Fruit fly (Drosophila melanogaster) whole organism, embryonic: ENCODE results near the gene bbg.

Source experiments
- Atf-2 ChIP-seq: fragments of 200-800 bp; sonication (Bioruptor generic); optimal IDR thresholded peaks from 2 replicates; lab custom pipeline; 2016; ENCODE audit warnings: missing biosample characterization, missing genetic modification characterization
- CG10147 ChIP-seq: fragments of 200-800 bp; sonication (Bioruptor generic); optimal IDR thresholded peaks from 2 replicates; lab custom pipeline; 2019; ENCODE audit warnings: missing biosample characterization, mild to moderate bottlenecking, missing genetic modification characterization, moderate library complexity
- CG10366 ChIP-seq: fragments of 200-800 bp; sonication (Bioruptor generic); IDR thresholded peaks from 2 replicates; pipeline ENCODE4 v1.3.6; 2022; ENCODE audit warnings: missing biosample characterization, missing genetic modification characterization
- CG10462 ChIP-seq: fragments of 200-800 bp; sonication (Bioruptor generic); optimal IDR thresholded peaks from 2 replicates; lab custom pipeline; 2016; ENCODE audit warnings: missing biosample characterization, missing genetic modification characterization
- CG11093 ChIP-seq: fragments of 200-800 bp; sonication (Bioruptor generic); IDR thresholded peaks from 3 replicates; pipeline ENCODE4 v1.3.6; 2022; ENCODE audit warnings: missing biosample characterization, missing genetic modification characterization
- CG12155 ChIP-seq: fragments of 200-800 bp; sonication (Bioruptor generic); optimal IDR thresholded peaks from 3 replicates; lab custom pipeline; 2016; ENCODE audit warnings: missing biosample characterization, missing genetic modification characterization
- CG13775 ChIP-seq: fragments of 200-800 bp; sonication (Bioruptor generic); optimal IDR thresholded peaks from 3 replicates; lab custom pipeline; 2017; ENCODE audit warnings: missing biosample characterization, mild to moderate bottlenecking, missing genetic modification characterization
- CG16779 ChIP-seq: fragments of 200-800 bp; sonication (Bioruptor generic); IDR thresholded peaks from 2 replicates; pipeline ENCODE4 v1.3.6; 2022; ENCODE audit warnings: missing biosample characterization, missing genetic modification characterization
- CG17359 ChIP-seq: fragments of 200-800 bp; sonication (Bioruptor generic); optimal IDR thresholded peaks from 3 replicates; lab custom pipeline; 2018; ENCODE audit warnings: missing biosample characterization, mild to moderate bottlenecking, missing genetic modification characterization, moderate library complexity
- CG17612 ChIP-seq: fragments of 200-800 bp; sonication (Bioruptor generic); IDR thresholded peaks from 2 replicates; pipeline ENCODE4 v1.3.6; 2022; ENCODE audit warnings: missing biosample characterization, missing genetic modification characterization
- CG1792 ChIP-seq: fragments of 200-800 bp; sonication (Bioruptor generic); optimal IDR thresholded peaks from 2 replicates; lab custom pipeline; 2016; ENCODE audit warnings: missing biosample characterization, missing genetic modification characterization
- CG34422 ChIP-seq: fragments of 200-800 bp; sonication (Bioruptor generic); IDR thresholded peaks from 3 replicates; pipeline ENCODE4 v1.3.6; 2022; ENCODE audit warnings: missing biosample characterization, missing genetic modification characterization
- CG3995 ChIP-seq: fragments of 200-800 bp; sonication (Bioruptor generic); optimal IDR thresholded peaks from 3 replicates; lab custom pipeline; 2016; ENCODE audit warnings: missing biosample characterization, missing genetic modification characterization
- CG42726 ChIP-seq: fragments of 200-800 bp; sonication (Bioruptor generic); IDR thresholded peaks from 2 replicates; pipeline ENCODE4 v1.3.6; 2022; ENCODE audit warnings: missing biosample characterization, missing genetic modification characterization; ENCODE audit not compliant: partially characterized antibody
- CG4282 ChIP-seq: fragments of 200-800 bp; sonication (Bioruptor generic); optimal IDR thresholded peaks from 2 replicates; lab custom pipeline; 2016; ENCODE audit warnings: missing biosample characterization, missing genetic modification characterization
- CG4328 ChIP-seq: fragments of 200-800 bp; sonication (Bioruptor generic); optimal IDR thresholded peaks from 3 replicates; lab custom pipeline; 2017; ENCODE audit warnings: missing biosample characterization, missing genetic modification reagents, missing genetic modification characterization
- CG4360 ChIP-seq: fragments of 200-800 bp; sonication (Bioruptor generic); IDR thresholded peaks from 2 replicates; pipeline ENCODE4 v1.3.6; 2022; ENCODE audit warnings: missing biosample characterization, missing genetic modification characterization
- CG7786 ChIP-seq: fragments of 200-800 bp; sonication (Bioruptor generic); optimal IDR thresholded peaks from 2 replicates; lab custom pipeline; 2016; ENCODE audit warnings: missing biosample characterization, missing genetic modification characterization
- CoRest ChIP-seq: fragments of 200-800 bp; sonication (Bioruptor generic); optimal IDR thresholded peaks from 3 replicates; lab custom pipeline; 2018; ENCODE audit warnings: missing biosample characterization, mild to moderate bottlenecking, missing genetic modification characterization, moderate library complexity
- D19B ChIP-seq: fragments of 200-800 bp; sonication (Bioruptor generic); optimal IDR thresholded peaks from 2 replicates; lab custom pipeline; 2017; ENCODE audit warnings: missing biosample characterization, mild to moderate bottlenecking, missing genetic modification characterization
- Dfd ChIP-seq, 2 experiments: fragments of >200 bp; optimal IDR thresholded peaks; 2 replicates each; lab custom pipeline; 2017; ENCODE audit warnings: missing biosample characterization in 2 of 2, missing genetic modification characterization in 2 of 2
- Dll ChIP-seq: fragments of 200-800 bp; sonication (Bioruptor generic); IDR thresholded peaks from 4 replicates; pipeline ENCODE4 v1.3.6; 2022; ENCODE audit warnings: missing biosample characterization, missing genetic modification characterization; ENCODE audit not compliant: partially characterized antibody
- H2.0 ChIP-seq: fragments of 200-800 bp; sonication (Bioruptor generic); IDR thresholded peaks from 2 replicates; pipeline ENCODE4 v1.3.6; 2022; ENCODE audit warnings: missing biosample characterization, missing genetic modification characterization
- HLH3B ChIP-seq: fragments of 200-800 bp; sonication (Bioruptor generic); IDR thresholded peaks from 2 replicates; pipeline ENCODE4 v1.3.6; 2022; ENCODE audit warnings: missing biosample characterization, missing genetic modification characterization
- Hmx ChIP-seq: fragments of 200-800 bp; sonication (Bioruptor generic); optimal IDR thresholded peaks from 2 replicates; lab custom pipeline; 2016; ENCODE audit warnings: missing biosample characterization, missing genetic modification characterization
- Kr ChIP-seq: fragments of 200-800 bp; sonication (Bioruptor generic); optimal IDR thresholded peaks from 2 replicates; lab custom pipeline; 2017; ENCODE audit warnings: missing biosample characterization, mild to moderate bottlenecking, missing genetic modification characterization
- Lhr ChIP-seq: fragments of 200-800 bp; sonication (Bioruptor generic); optimal IDR thresholded peaks from 3 replicates; lab custom pipeline; 2017; ENCODE audit warnings: mild to moderate bottlenecking, missing biosample characterization, missing genetic modification reagents, missing genetic modification characterization
- MTF-1 ChIP-seq: fragments of 200-800 bp; sonication (Bioruptor generic); optimal IDR thresholded peaks from 2 replicates; lab custom pipeline; 2018; ENCODE audit warnings: missing biosample characterization, mild to moderate bottlenecking, missing genetic modification characterization, borderline replicate concordance
- Max ChIP-seq: fragments of 200-800 bp; sonication (Bioruptor generic); optimal IDR thresholded peaks from 2 replicates; lab custom pipeline; 2016; ENCODE audit warnings: missing biosample characterization, mild to moderate bottlenecking, missing genetic modification characterization
- Med ChIP-seq: fragments of 200-800 bp; sonication (Bioruptor generic); peaks from one replicate; lab custom pipeline; 2016; ENCODE audit warnings: missing biosample characterization, missing genetic modification characterization, mild to moderate bottlenecking, inconsistent platforms, moderate library complexity
- Neu2 ChIP-seq: fragments of 200-800 bp; sonication (Bioruptor generic); optimal IDR thresholded peaks from 3 replicates; lab custom pipeline; 2016; ENCODE audit warnings: missing biosample characterization, missing genetic modification characterization, borderline replicate concordance
- Side ChIP-seq: fragments of 200-800 bp; sonication (Bioruptor generic); optimal IDR thresholded peaks from 2 replicates; lab custom pipeline; 2016; ENCODE audit warnings: missing biosample characterization, missing genetic modification characterization
- Sox102F ChIP-seq: fragments of 200-800 bp; sonication (Bioruptor generic); optimal IDR thresholded peaks from 2 replicates; lab custom pipeline; 2018; ENCODE audit warnings: missing biosample characterization, mild to moderate bottlenecking, missing genetic modification characterization, moderate library complexity
- Spps ChIP-seq: fragments of 200-800 bp; sonication (Bioruptor generic); optimal IDR thresholded peaks from 2 replicates; lab custom pipeline; 2018; ENCODE audit warnings: missing biosample characterization, mild to moderate bottlenecking, missing genetic modification characterization
- Sry-δ ChIP-seq: fragments of 200-800 bp; sonication (Bioruptor generic); optimal IDR thresholded peaks from 2 replicates; lab custom pipeline; 2016; ENCODE audit warnings: missing biosample characterization, missing genetic modification characterization
- TFAM ChIP-seq: fragments of 200-800 bp; sonication (Bioruptor generic); optimal IDR thresholded peaks from 2 replicates; lab custom pipeline; 2017; ENCODE audit warnings: missing biosample characterization, missing genetic modification characterization, inconsistent platforms
- amos ChIP-seq: fragments of 200-800 bp; sonication (Bioruptor generic); IDR thresholded peaks from 2 replicates; pipeline ENCODE4 v1.3.6; 2022; ENCODE audit warnings: missing biosample characterization, missing genetic modification characterization; ENCODE audit not compliant: partially characterized antibody
- ap ChIP-seq: fragments of 200-800 bp; sonication (Bioruptor generic); IDR thresholded peaks from 2 replicates; pipeline ENCODE4 v1.3.6; 2022; ENCODE audit warnings: missing biosample characterization, missing genetic modification characterization
- bowl ChIP-seq: fragments of 200-800 bp; sonication (Bioruptor generic); IDR thresholded peaks from 2 replicates; pipeline ENCODE4 v1.3.6; 2022; ENCODE audit warnings: missing biosample characterization, missing genetic modification characterization
- cad ChIP-seq: fragments of >200 bp; optimal IDR thresholded peaks from 2 replicates; lab custom pipeline; 2017; ENCODE audit warnings: missing biosample characterization, missing genetic modification characterization
- cas ChIP-seq: fragments of 200-800 bp; sonication (Bioruptor generic); IDR thresholded peaks from 2 replicates; pipeline ENCODE4 v1.3.6; 2022; ENCODE audit warnings: missing biosample characterization, missing genetic modification characterization
- dimm ChIP-seq: fragments of 200-800 bp; sonication (Bioruptor generic); IDR thresholded peaks from 2 replicates; pipeline ENCODE4 v1.3.6; 2022; ENCODE audit warnings: missing biosample characterization, missing genetic modification characterization
- fd3F ChIP-seq: fragments of 200-800 bp; sonication (Bioruptor generic); optimal IDR thresholded peaks from 2 replicates; lab custom pipeline; 2018; ENCODE audit warnings: missing biosample characterization, mild to moderate bottlenecking, missing genetic modification characterization, moderate library complexity
- fd64A ChIP-seq: fragments of 200-800 bp; sonication (Bioruptor generic); optimal IDR thresholded peaks from 3 replicates; lab custom pipeline; 2018; ENCODE audit warnings: missing biosample characterization, mild to moderate bottlenecking, missing genetic modification characterization
- ham ChIP-seq: fragments of 200-800 bp; sonication (Bioruptor generic); IDR thresholded peaks from 2 replicates; pipeline ENCODE4 v1.3.6; 2022; ENCODE audit warnings: missing biosample characterization, missing genetic modification characterization
- odd ChIP-seq: fragments of 200-800 bp; sonication (Bioruptor generic); optimal IDR thresholded peaks from 2 replicates; lab custom pipeline; 2017; ENCODE audit warnings: missing biosample characterization, mild to moderate bottlenecking, missing genetic modification characterization
- otp ChIP-seq: fragments of 200-800 bp; sonication (Bioruptor generic); IDR thresholded peaks from 3 replicates; pipeline ENCODE4, ENCODE4 v1.3.6; 2022; ENCODE audit warnings: missing biosample characterization, missing genetic modification characterization
- sens ChIP-seq: fragments of 200-800 bp; sonication (Bioruptor generic); peaks from one replicate; lab custom pipeline; 2016; ENCODE audit warnings: missing biosample characterization, missing genetic modification characterization
- slp2 ChIP-seq: fragments of 200-800 bp; sonication (Bioruptor generic); optimal IDR thresholded peaks from 2 replicates; lab custom pipeline; 2016; ENCODE audit warnings: missing biosample characterization, missing genetic modification characterization
- tgo ChIP-seq: fragments of 200-800 bp; sonication (Bioruptor generic); IDR thresholded peaks from 3 replicates; pipeline ENCODE4 v1.3.6; 2022; ENCODE audit warnings: missing biosample characterization, missing genetic modification characterization
- tx ChIP-seq: fragments of 200-800 bp; sonication (Bioruptor generic); optimal IDR thresholded peaks from 2 replicates; lab custom pipeline; 2016; ENCODE audit warnings: missing biosample characterization, missing genetic modification characterization
- zen2 ChIP-seq: fragments of 200-800 bp; sonication (Bioruptor generic); IDR thresholded peaks from 3 replicates; pipeline ENCODE4 v1.3.6; 2022; ENCODE audit warnings: missing biosample characterization, missing genetic modification characterization; ENCODE audit not compliant: partially characterized antibody

The bbg gene

DNA sequence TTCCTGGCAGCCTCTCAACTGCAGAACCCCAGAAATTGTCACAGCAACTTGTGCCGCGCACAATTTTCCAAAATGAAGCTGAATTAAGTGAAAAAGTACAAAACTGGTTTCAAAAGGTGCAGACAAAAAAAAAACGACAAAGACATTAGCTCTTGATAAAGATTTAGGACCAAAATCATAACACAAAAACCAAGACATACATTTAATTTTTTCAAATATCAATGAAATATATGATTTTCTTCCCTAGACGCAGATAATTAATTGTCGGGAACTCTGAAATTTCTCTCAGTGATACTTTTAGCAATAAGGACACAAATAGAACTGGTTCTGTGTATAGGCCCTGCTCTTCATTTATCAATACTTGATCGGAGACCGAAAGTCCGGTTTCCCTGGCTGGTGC, 171.4 kb downstream of the bbg start (continued):
- no peak for TF ChIP-seq Lhr (GFP tag; lab: Kevin White, UChicago)
- peak; percentile 21 for TF ChIP-seq slp2 (GFP tag; lab: Kevin White, UChicago)
- TF ChIP-seq cas (GFP tag; lab: Robert Waterston, UW), result no peak
- TF ChIP-seq otp (GFP tag; lab: Robert Waterston, UW), result 0 out of 3 replicates have a peak, but pooled peaks have one; percentile 44
- no peak for TF ChIP-seq Sry-δ (GFP tag; lab: Kevin White, UChicago)
- TF ChIP-seq H2.0 (GFP tag; lab: Robert Waterston, UW), result 0 out of 2 replicates have a peak, but pooled peaks have one; percentile 12
- peak; percentile 92 for TF ChIP-seq sens (GFP tag; lab: Kevin White, UChicago)
- TF ChIP-seq ham (GFP tag; lab: Robert Waterston, UW), result no peak
- no peak for TF ChIP-seq odd (GFP tag; lab: Kevin White, UChicago)
- no peak for TF ChIP-seq zen2
- TF ChIP-seq Kr, result peak; percentile 26
- TF ChIP-seq Neu2 (GFP tag; lab: Kevin White, UChicago), result no peak
- peak; percentile 65 for TF ChIP-seq CG13775 (GFP tag; lab: Kevin White, UChicago)
- TF ChIP-seq bowl, result no peak
- no peak for TF ChIP-seq fd64A (GFP tag; lab: Kevin White, UChicago)
- no peak for TF ChIP-seq CG4282 (GFP tag; lab: Kevin White, UChicago)
- peak; percentile 47 for TF ChIP-seq CoRest (tag; lab: Kevin White, UChicago)
- TF ChIP-seq tx (GFP tag; lab: Kevin White, UChicago), result no peak
- no peak for TF ChIP-seq CG34422 (GFP tag; lab: Robert Waterston, UW)
- peak; percentile 65 for TF ChIP-seq CG10462 (GFP tag; lab: Kevin White, UChicago)
- peak; percentile 9 for TF ChIP-seq Spps (tag; lab: Kevin White, UChicago)
- TF ChIP-seq CG12155 (GFP tag; lab: Kevin White, UChicago), result peak; percentile 33
- no peak for TF ChIP-seq Dll (GFP tag; lab: Robert Waterston, UW)
- TF ChIP-seq Hmx (GFP tag; lab: Kevin White, UChicago), result no peak
- no peak for TF ChIP-seq Side (GFP tag; lab: Kevin White, UChicago)
- no peak for TF ChIP-seq CG3995 (GFP tag; lab: Kevin White, UChicago)
- no peak for TF ChIP-seq CG17359
- TF ChIP-seq CG42726 (GFP tag; lab: Robert Waterston, UW), result no peak
- TF ChIP-seq Sox102F (GFP tag; lab: Kevin White, UChicago), result peak; percentile 28
- TF ChIP-seq Dfd (GFP tag; optimal IDR thresholded peaks at IDR 0.05; lab: Kevin White, UChicago), result no peak
- no peak for TF ChIP-seq CG17612 (GFP tag; lab: Robert Waterston, UW)
- TF ChIP-seq CG4360, result no peak
- no peak for TF ChIP-seq CG10147
- TF ChIP-seq Atf-2 (GFP tag; lab: Kevin White, UChicago), result peak; percentile 54
- TF ChIP-seq ap (GFP tag; lab: Robert Waterston, UW), result no peak
- TF ChIP-seq MTF-1 (GFP tag; lab: Kevin White, UChicago), result no peak
- TF ChIP-seq cad (GFP tag; lab: Kevin White, UChicago), result no peak
- TF ChIP-seq Max (GFP tag; lab: Kevin White, UChicago), result no peak
- 0 out of 2 replicates have a peak, but pooled peaks have one; percentile 6 for TF ChIP-seq HLH3B (GFP tag; lab: Robert Waterston, UW)
- TF ChIP-seq TFAM (GFP tag; lab: Kevin White, UChicago), result no peak
- no peak for TF ChIP-seq amos (GFP tag; lab: Robert Waterston, UW)
- TF ChIP-seq Med (GFP tag; lab: Kevin White, UChicago), result no peak
- TF ChIP-seq CG1792 (GFP tag; lab: Kevin White, UChicago), result no peak
- TF ChIP-seq D19B (GFP tag; lab: Kevin White, UChicago), result no peak
- TF ChIP-seq fd3F (GFP tag; lab: Kevin White, UChicago), result no peak
- TF ChIP-seq CG7786, result peak; percentile 32
- no peak; the same call in 2 of the 3 replicates for TF ChIP-seq CG11093 (GFP tag; lab: Robert Waterston, UW)
- no peak for TF ChIP-seq tgo (GFP tag; lab: Robert Waterston, UW)
- no peak for TF ChIP-seq CG4328 (GFP tag; lab: Kevin White, UChicago)
- TF ChIP-seq dimm (GFP tag; lab: Robert Waterston, UW), result 0 out of 2 replicates have a peak, but pooled peaks have one; percentile 32
- no peak; the same call in 1 of the 2 replicates for TF ChIP-seq CG10366
- TF ChIP-seq CG16779 (GFP tag; lab: Robert Waterston, UW), result no peak
